Worm (Caenorhabditis elegans): ENCODE results near the gene col-77.

col-77 gene

ce11 chrII:8339108-8339507 lies 20.1 kb downstream of the col-77 start:
- TF ChIP-seq bed-3 (GFP tag; optimal IDR thresholded peaks at IDR 0.05) = no peak
- TF ChIP-seq ham-2 (GFP tag; optimal IDR thresholded peaks at IDR 0.05) = no peak
- no peak for TF ChIP-seq zip-8 (tag; optimal IDR thresholded peaks at IDR 0.05)
- no peak for TF ChIP-seq nhr-2 (tag; optimal IDR thresholded peaks at IDR 0.05)
- TF ChIP-seq elt-3 (tag; optimal IDR thresholded peaks at IDR 0.05) = no peak
- no peak for TF ChIP-seq sptf-1 (tag; optimal IDR thresholded peaks at IDR 0.05)
- TF ChIP-seq nhr-237 (tag; optimal IDR thresholded peaks at IDR 0.05) = no peak
- TF ChIP-seq snpc-4 (tag; optimal IDR thresholded peaks at IDR 0.05) = no peak

- no peak for TF ChIP-seq elt-3 (tag; optimal IDR thresholded peaks at IDR 0.05)
- no peak for TF ChIP-seq unc-120 (tag; optimal IDR thresholded peaks at IDR 0.05; ENCODE audit: poor library complexity, severe bottlenecking)
- TF ChIP-seq mab-5 (tag; optimal IDR thresholded peaks at IDR 0.05) = no peak
- no peak for TF ChIP-seq ztf-11 (tag; optimal IDR thresholded peaks at IDR 0.05)
- no peak for TF ChIP-seq mep-1 (tag; optimal IDR thresholded peaks at IDR 0.05)
- TF ChIP-seq flh-1 (GFP tag; optimal IDR thresholded peaks at IDR 0.05) = no peak
Observed at ce11 chrII:8333643-8334042, 25.5 kb downstream of the col-77 start, which contains the start of gene C26D10.7. Gene C26D10.7 (plus strand): TSS chrII:8333943.

ce11 chrII:8329462-8329861 lies 29.7 kb downstream of the col-77 start, which contains the start of gene C26D10.4:
Gene C26D10.4 (plus strand): TSS chrII:8329762.
- no peak for TF ChIP-seq sptf-1 (tag; optimal IDR thresholded peaks at IDR 0.05)
- TF ChIP-seq unc-120 (tag; optimal IDR thresholded peaks at IDR 0.05; ENCODE audit: poor library complexity, severe bottlenecking) = no peak
- no peak for TF ChIP-seq lsy-2 (tag; optimal IDR thresholded peaks at IDR 0.05)
- no peak for TF ChIP-seq tbx-8 (GFP tag; optimal IDR thresholded peaks at IDR 0.05)
- no peak for TF ChIP-seq nhr-12 (tag; optimal IDR thresholded peaks at IDR 0.05)

ce11 chrII:8328820-8329339 lies 30.3 kb downstream of the col-77 start, which contains the start of gene hel-1:
Gene hel-1 (minus strand): TSS chrII:8328870.
- TF ChIP-seq cnd-1 (tag; optimal IDR thresholded peaks at IDR 0.05) = peak; percentile 81
- TF ChIP-seq unc-120 (tag; optimal IDR thresholded peaks at IDR 0.05; ENCODE audit: poor library complexity, severe bottlenecking) = peak; percentile 91
- TF ChIP-seq snpc-4 (tag; optimal IDR thresholded peaks at IDR 0.05) = no peak
- peak; percentile 67 for TF ChIP-seq mab-5 (tag; optimal IDR thresholded peaks at IDR 0.05)
- TF ChIP-seq nhr-2 (tag; optimal IDR thresholded peaks at IDR 0.05) = peak; percentile 19
- TF ChIP-seq nhr-28 (tag; optimal IDR thresholded peaks at IDR 0.05) = no peak
- no peak for TF ChIP-seq flh-1 (GFP tag; optimal IDR thresholded peaks at IDR 0.05)
- peak; percentile 81 for TF ChIP-seq ceh-39 (tag; optimal IDR thresholded peaks at IDR 0.05)
- peak; percentile 56 for TF ChIP-seq ham-2 (GFP tag; optimal IDR thresholded peaks at IDR 0.05)
- peak; percentile 66 for TF ChIP-seq ceh-43 (GFP tag; optimal IDR thresholded peaks at IDR 0.05)
- peak; percentile 81 for TF ChIP-seq lsy-2 (tag; optimal IDR thresholded peaks at IDR 0.05)
- peak; percentile 90 for TF ChIP-seq mep-1 (tag; optimal IDR thresholded peaks at IDR 0.05)
- TF ChIP-seq elt-1 (tag; optimal IDR thresholded peaks at IDR 0.05; ENCODE audit: borderline replicate concordance, insufficient read depth) = no peak
- peak; percentile 83 for TF ChIP-seq lin-32 (GFP tag; optimal IDR thresholded peaks at IDR 0.05)
- TF ChIP-seq bed-3 (GFP tag; optimal IDR thresholded peaks at IDR 0.05) = no peak
- TF ChIP-seq lin-13 (tag; optimal IDR thresholded peaks at IDR 0.05) = peak; percentile 92
- peak; percentile 77 for TF ChIP-seq nhr-237 (tag; optimal IDR thresholded peaks at IDR 0.05)
- no peak for TF ChIP-seq zip-8 (tag; optimal IDR thresholded peaks at IDR 0.05)
- TF ChIP-seq ztf-11 (tag; optimal IDR thresholded peaks at IDR 0.05) = peak; percentile 37
- peak; percentile 34 for TF ChIP-seq M03D4.4 (tag; optimal IDR thresholded peaks at IDR 0.05)
- TF ChIP-seq hlh-1 (tag; optimal IDR thresholded peaks at IDR 0.05) = peak; percentile 98
- no peak for TF ChIP-seq tbx-8 (GFP tag; optimal IDR thresholded peaks at IDR 0.05)
- peak; percentile 69 for TF ChIP-seq mls-2 (tag; optimal IDR thresholded peaks at IDR 0.05)
- no peak for TF ChIP-seq elt-3 (tag; optimal IDR thresholded peaks at IDR 0.05)
- TF ChIP-seq ceh-83 (GFP tag; optimal IDR thresholded peaks at IDR 0.05) = peak; percentile 13
- TF ChIP-seq unc-62 (GFP tag; optimal IDR thresholded peaks at IDR 0.05) = peak; percentile 61
- no peak for TF ChIP-seq blmp-1 (tag; optimal IDR thresholded peaks at IDR 0.05)
- peak; percentile 84 for TF ChIP-seq ces-1 (GFP tag; optimal IDR thresholded peaks at IDR 0.05)
- no peak for TF ChIP-seq unc-39 (tag; optimal IDR thresholded peaks at IDR 0.05)
- no peak for TF ChIP-seq nhr-12 (tag; optimal IDR thresholded peaks at IDR 0.05)
- peak; percentile 92 for TF ChIP-seq pha-4 (tag; optimal IDR thresholded peaks at IDR 0.05)
- no peak for TF ChIP-seq sem-2 (GFP tag; optimal IDR thresholded peaks at IDR 0.05)
- peak; percentile 64 for TF ChIP-seq sptf-1 (tag; optimal IDR thresholded peaks at IDR 0.05)
- TF ChIP-seq nhr-76 (tag; optimal IDR thresholded peaks at IDR 0.05) = no peak
- TF ChIP-seq drap-1 (GFP tag; optimal IDR thresholded peaks at IDR 0.05) = peak; percentile 45
